Fruit fly (Drosophila melanogaster): ENCODE measurements around the gene atilla.

- no peak for TF ChIP-seq EcR (GFP tag; optimal IDR thresholded peaks at IDR 0.05)
- no peak for TF ChIP-seq psq (optimal IDR thresholded peaks at IDR 0.05)
- TF ChIP-seq pan (optimal IDR thresholded peaks at IDR 0.05), result no peak
Measured at dm6 chr2L:12137708-12138107, 40.0 kb downstream of the atilla start, which contains the start of gene Gr33a.

Data from whole organism.